Fruit fly (Drosophila melanogaster): ENCODE measurements around the gene Atg1.
A peak's percentile ranks its signal among the peaks of the same experiment; 100 is the strongest.

The Atg1 gene

dm6 chr3L:12835511-12836479 is 30.9 kb upstream of the Atg1 start (continued):
- TF ChIP-seq BEAF-32 (GFP tag; optimal IDR thresholded peaks at IDR 0.05) = no peak
- no peak for TF ChIP-seq CG10979 (tag; optimal IDR thresholded peaks at IDR 0.05)
- no peak for TF ChIP-seq gcm2 (GFP tag; optimal IDR thresholded peaks at IDR 0.05)
- TF ChIP-seq CG9797 (GFP tag; optimal IDR thresholded peaks at IDR 0.05) = no peak
- no peak for TF ChIP-seq zf30C (GFP tag; optimal IDR thresholded peaks at IDR 0.05)
- TF ChIP-seq odd (GFP tag; optimal IDR thresholded peaks at IDR 0.05) = no peak
- no peak for TF ChIP-seq HLH54F (GFP tag; optimal IDR thresholded peaks at IDR 0.05)
- TF ChIP-seq CG6854 (GFP tag; optimal IDR thresholded peaks at IDR 0.05) = peak; percentile 53
- no peak for TF ChIP-seq CG14667 (GFP tag; IDR thresholded peaks at IDR 0.05)
- no peak for TF ChIP-seq ap (GFP tag; IDR thresholded peaks at IDR 0.05)
- TF ChIP-seq wdn (GFP tag; IDR thresholded peaks at IDR 0.05) = no peak
- no peak for TF ChIP-seq klu (GFP tag; IDR thresholded peaks at IDR 0.05)
- TF ChIP-seq CG2116 (GFP tag; optimal IDR thresholded peaks at IDR 0.05) = no peak
- no peak for TF ChIP-seq kay (GFP tag; optimal IDR thresholded peaks at IDR 0.05)
- no peak for TF ChIP-seq trh (GFP tag; optimal IDR thresholded peaks at IDR 0.05)
- TF ChIP-seq disco-r (GFP tag; optimal IDR thresholded peaks at IDR 0.05) = no peak
- no peak for TF ChIP-seq CG18262 (tag; optimal IDR thresholded peaks at IDR 0.05)
- no peak for TF ChIP-seq croc (GFP tag; conservative IDR thresholded peaks at IDR 0.05)
- no peak for TF ChIP-seq CG3065 (GFP tag; optimal IDR thresholded peaks at IDR 0.05)
- no peak for TF ChIP-seq Sox102F (GFP tag; optimal IDR thresholded peaks at IDR 0.05)
- no peak for TF ChIP-seq gce (GFP tag; IDR thresholded peaks at IDR 0.05)
- no peak for TF ChIP-seq Fer2 (tag; optimal IDR thresholded peaks at IDR 0.05)
- TF ChIP-seq Hr78 (GFP tag; optimal IDR thresholded peaks at IDR 0.05) = peak in 1 of 2 experiments; percentile 17
- TF ChIP-seq fu2 (GFP tag; optimal IDR thresholded peaks at IDR 0.05) = no peak
- no peak for TF ChIP-seq br (optimal IDR thresholded peaks at IDR 0.05)
- no peak for TF ChIP-seq ase (GFP tag; IDR thresholded peaks at IDR 0.05)
- TF ChIP-seq Sox100B (GFP tag; optimal IDR thresholded peaks at IDR 0.05) = no peak
- TF ChIP-seq CG14860 (GFP tag; IDR thresholded peaks at IDR 0.05; ENCODE audit: partially characterized antibody) = no peak
- no peak for TF ChIP-seq CG7786 (GFP tag; optimal IDR thresholded peaks at IDR 0.05)
- TF ChIP-seq Adf1 (GFP tag; IDR thresholded peaks at IDR 0.05) = no peak
- TF ChIP-seq tx (GFP tag; optimal IDR thresholded peaks at IDR 0.05) = no peak
- peak; percentile 98 for TF ChIP-seq CG6654 (GFP tag; optimal IDR thresholded peaks at IDR 0.05)
- no peak for TF ChIP-seq sisA (GFP tag; IDR thresholded peaks at IDR 0.05)
- TF ChIP-seq CG4854 (GFP tag; optimal IDR thresholded peaks at IDR 0.05) = no peak
- TF ChIP-seq dan (GFP tag; IDR thresholded peaks at IDR 0.05) = no peak
- TF ChIP-seq gem (tag; optimal IDR thresholded peaks at IDR 0.05) = peak; percentile 13
- TF ChIP-seq usp (GFP tag; optimal IDR thresholded peaks at IDR 0.05) = no peak
- no peak for TF ChIP-seq CG4730 (GFP tag; IDR thresholded peaks at IDR 0.05)
- no peak for TF ChIP-seq CG7745 (tag; optimal IDR thresholded peaks at IDR 0.05)
- no peak for TF ChIP-seq Doc2 (GFP tag; IDR thresholded peaks at IDR 0.05)
- no peak for TF ChIP-seq gfzf (GFP tag; optimal IDR thresholded peaks at IDR 0.05)
- TF ChIP-seq pita (GFP tag; optimal IDR thresholded peaks at IDR 0.05) = peak; percentile 23
- TF ChIP-seq CG2889 (GFP tag; IDR thresholded peaks at IDR 0.05) = no peak
- TF ChIP-seq Chrac-16 (GFP tag; optimal IDR thresholded peaks at IDR 0.05) = no peak
- no peak for TF ChIP-seq CG14965 (GFP tag; optimal IDR thresholded peaks at IDR 0.05; ENCODE audit: borderline replicate concordance)
- no peak for TF ChIP-seq ham (GFP tag; IDR thresholded peaks at IDR 0.05)
- TF ChIP-seq Rfx (GFP tag; IDR thresholded peaks at IDR 0.05) = no peak; the same call in 1 of the 2 replicates
- TF ChIP-seq crp (GFP tag; optimal IDR thresholded peaks at IDR 0.05) = no peak
- peak; percentile 35 for TF ChIP-seq Hey (tag; optimal IDR thresholded peaks at IDR 0.05)

Data from whole organism, embryonic.